Worm (Caenorhabditis elegans) whole organism, L4 larva: Measurements from ENCODE around the gene rpap-3.
A peak's percentile ranks its signal among the peaks of the same experiment; 100 is the strongest.

Source experiments
- F49E8.2 ChIP-seq: sonication (generic microtip); optimal IDR thresholded peaks from 2 replicates; lab custom pipeline; 2016; ENCODE audit warnings: missing compliant biosample characterization, mild to moderate bottlenecking, missing genetic modification characterization, borderline replicate concordance
- ama-1 ChIP-seq: fragments of 150-350 bp; optimal IDR thresholded peaks from 2 replicates; lab custom pipeline; 2014; ENCODE audit warnings: inconsistent platforms, mixed read lengths
- ceh-82 ChIP-seq: sonication (generic microtip); optimal IDR thresholded peaks from 2 replicates; lab custom pipeline; 2017; ENCODE audit warnings: missing biosample characterization, missing genetic modification characterization
- ces-1 ChIP-seq: fragments of 150-350 bp; sonication (generic microtip); optimal IDR thresholded peaks from 4 replicates; lab custom pipeline; 2014; ENCODE audit warnings: missing biosample characterization, missing genetic modification reagents, missing genetic modification characterization
- dve-1 ChIP-seq: sonication (generic microtip); optimal IDR thresholded peaks from 2 replicates; lab custom pipeline; 2017; ENCODE audit warnings: antibody characterized with exemption, mild to moderate bottlenecking, missing genetic modification characterization, missing compliant biosample characterization; ENCODE audit not compliant: insufficient read depth
- lim-7 ChIP-seq: fragments of 200-800 bp; sonication (Bioruptor generic); IDR thresholded peaks from 2 replicates; pipeline ENCODE4 v1.3.6; 2022; ENCODE audit warnings: missing genetic modification characterization, missing compliant biosample characterization
- lsy-2 ChIP-seq, 2 experiments: fragments of 150-350 bp in 1 of 2; sonication (generic microtip) in 1 of 2; optimal IDR thresholded peaks; 2 replicates each; lab custom pipeline; 2014 to 2017; ENCODE audit warnings: missing biosample characterization in 2 of 2, missing genetic modification characterization in 2 of 2
- mep-1 ChIP-seq: fragments of 150-350 bp; sonication (generic microtip); optimal IDR thresholded peaks from 3 replicates; lab custom pipeline; 2014; ENCODE audit warnings: missing biosample characterization, missing genetic modification characterization
- nhr-25 ChIP-seq: sonication (generic microtip); optimal IDR thresholded peaks from 2 replicates; lab custom pipeline; 2017; ENCODE audit warnings: missing genetic modification characterization, mild to moderate bottlenecking, missing compliant biosample characterization, antibody characterized with exemption, moderate library complexity, borderline replicate concordance; ENCODE audit not compliant: insufficient read depth
- nhr-77 ChIP-seq: fragments of 150-350 bp; optimal IDR thresholded peaks from 2 replicates; lab custom pipeline; 2014; ENCODE audit warnings: missing biosample characterization, missing genetic modification characterization

- TF ChIP-seq lim-7 (no peak), dve-1 (tag; lab: Kevin White, UChicago) (no peak), nhr-77 (tag; lab: Kevin White, UChicago) (no peak), F49E8.2 (peak; percentile 21), ceh-82 (tag; lab: Kevin White, UChicago) (no peak), mep-1 (tag; lab: Kevin White, UChicago) (no peak), ces-1 (GFP tag; lab: Kevin White, UChicago) (no peak), lsy-2 (tag; optimal IDR thresholded peaks at IDR 0.05; lab: Kevin White, UChicago) (no peak), nhr-25 (tag; lab: Kevin White, UChicago) (no peak), ama-1 (lab: Kevin White, UChicago) (no peak)
These were observed 21.6 kb upstream of the rpap-3 start for ce11 chrIV:7800338-7800737.
